Fruit fly (Drosophila melanogaster) whole organism, embryonic: ENCODE measurements around the gene BicC.

ENCODE experiments used
- CG4854 ChIP-seq: fragments of 200-800 bp; sonication (Bioruptor generic); optimal IDR thresholded peaks from 2 replicates; lab custom pipeline; 2016; ENCODE audit warnings: missing biosample characterization, missing genetic modification characterization, inconsistent platforms
- Dll ChIP-seq: fragments of 200-800 bp; sonication (Bioruptor generic); IDR thresholded peaks from 4 replicates; pipeline ENCODE4 v1.3.6; 2022; ENCODE audit warnings: missing biosample characterization, missing genetic modification characterization; ENCODE audit not compliant: partially characterized antibody
- crc ChIP-seq: fragments of 200-800 bp; sonication (Bioruptor generic); optimal IDR thresholded peaks from 2 replicates; lab custom pipeline; 2016; ENCODE audit warnings: missing biosample characterization, missing genetic modification characterization
- h ChIP-seq: fragments of >200 bp; optimal IDR thresholded peaks from 2 replicates; lab custom pipeline; 2017

DNA sequence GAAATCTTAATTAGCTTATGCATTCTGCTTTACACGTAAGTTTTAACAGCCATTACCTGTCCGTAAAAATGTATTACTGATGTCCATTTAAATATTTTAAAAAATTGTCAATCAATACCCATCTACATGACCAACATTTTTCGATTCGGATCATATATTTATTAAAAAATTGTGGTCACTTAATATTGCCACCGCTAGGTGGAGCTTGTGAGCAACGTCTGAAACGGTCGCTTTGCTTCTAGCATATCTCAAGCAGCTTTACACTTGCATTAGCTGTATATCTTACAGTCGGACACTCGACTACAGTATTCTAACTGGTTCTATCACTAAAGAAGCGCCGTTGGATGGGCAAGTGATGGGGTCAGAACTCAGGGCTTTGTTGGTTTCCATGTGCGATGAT is 15.2 kb upstream of the BicC start:
- TF ChIP-seq crc (GFP tag; lab: Kevin White, UChicago) (no peak), h (no peak), CG4854 (GFP tag; lab: Kevin White, UChicago) (no peak), Dll (no peak)
